Worm (Caenorhabditis elegans): Measurements from ENCODE around the gene K03H1.13.

Gene K03H1.13

DNA sequence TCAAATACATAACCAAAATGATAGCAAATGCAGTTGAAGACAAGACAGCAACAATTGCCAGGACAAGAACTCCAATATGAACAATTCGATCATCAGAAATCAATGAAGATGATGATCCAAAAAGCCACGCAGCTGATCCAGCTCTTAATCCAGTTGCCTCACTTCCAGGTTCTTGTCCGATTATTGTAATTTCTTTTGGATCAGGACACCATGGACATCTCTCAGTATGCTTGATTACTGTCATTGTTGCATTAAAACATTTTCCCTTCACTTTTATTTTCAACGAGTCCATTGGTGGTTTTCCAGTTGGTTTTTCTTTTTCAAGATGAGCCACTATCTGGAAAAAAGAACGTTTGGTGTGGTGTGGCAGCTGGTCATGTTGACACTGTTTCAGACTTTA, 14.3 kb upstream of the K03H1.13 start:
- TF ChIP-seq dao-5 (tag; optimal IDR thresholded peaks at IDR 0.05) (no peak), W03F9.2 (tag; optimal IDR thresholded peaks at IDR 0.05) (no peak), him-1 (tag; optimal IDR thresholded peaks at IDR 0.05) (no peak)

DNA sequence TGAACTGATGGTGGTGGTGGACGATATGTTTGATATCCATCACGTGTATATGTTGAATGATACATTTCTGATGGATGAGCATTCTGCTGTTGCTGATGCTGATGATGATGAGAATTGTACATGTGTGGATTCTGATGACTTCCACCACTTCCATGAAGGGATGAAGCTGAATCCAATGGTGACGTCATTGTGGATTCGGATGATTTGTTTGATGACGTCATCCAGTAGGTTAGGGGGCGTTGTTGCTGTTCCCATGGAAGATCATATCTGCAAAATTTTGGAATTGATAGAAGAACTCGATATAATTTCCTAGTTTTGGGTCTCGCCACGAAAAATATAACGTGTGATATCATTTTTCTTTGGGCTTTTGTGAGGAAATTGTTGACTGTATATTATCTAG, 13.3 kb upstream of the K03H1.13 start:
- TF ChIP-seq him-1 (tag; optimal IDR thresholded peaks at IDR 0.05) (no peak), W03F9.2 (tag; optimal IDR thresholded peaks at IDR 0.05) (no peak), dao-5 (tag; optimal IDR thresholded peaks at IDR 0.05) (no peak)

DNA sequence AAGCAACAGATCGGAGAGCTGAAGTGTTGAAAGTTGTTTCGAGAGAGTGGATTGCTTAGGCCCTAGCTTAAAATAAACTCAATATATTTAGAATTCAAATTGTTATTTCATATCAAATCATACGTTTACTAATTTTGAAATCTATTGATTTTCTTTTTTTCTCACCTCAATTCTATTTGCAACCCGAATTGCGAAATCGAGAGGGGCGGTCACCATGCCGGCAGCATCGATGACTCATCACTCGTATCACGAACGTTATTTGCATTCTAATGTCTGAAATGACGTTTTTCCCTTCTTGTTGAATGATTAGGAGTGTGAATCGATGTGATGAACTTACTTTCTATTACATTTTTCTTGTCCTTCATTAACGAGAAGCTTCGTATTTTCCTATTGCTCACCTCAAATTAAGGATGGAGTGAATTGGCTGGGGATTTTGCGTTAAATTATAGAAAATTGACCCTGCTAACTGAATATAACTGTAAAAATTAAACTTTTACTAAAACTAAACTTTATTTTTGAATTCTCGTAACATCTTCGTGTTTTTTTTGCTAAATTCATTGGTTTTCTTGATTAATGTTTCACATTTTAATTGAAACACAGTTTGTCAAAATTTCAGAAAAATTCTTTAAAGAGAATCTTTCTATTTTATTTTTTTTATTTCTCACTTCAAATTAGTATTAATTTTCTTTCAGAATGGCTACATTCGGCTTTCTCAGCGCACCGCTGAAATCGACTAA, 6.7 kb upstream of the K03H1.13 start, which contains the start of gene alx-1:
alx-1 (plus strand) TSS at position 687 of the 737 bp plus-strand sequence.
- peak; percentile 19 for TF ChIP-seq W03F9.2 (tag; optimal IDR thresholded peaks at IDR 0.05)
- no peak for TF ChIP-seq dao-5 (tag; optimal IDR thresholded peaks at IDR 0.05)

DNA sequence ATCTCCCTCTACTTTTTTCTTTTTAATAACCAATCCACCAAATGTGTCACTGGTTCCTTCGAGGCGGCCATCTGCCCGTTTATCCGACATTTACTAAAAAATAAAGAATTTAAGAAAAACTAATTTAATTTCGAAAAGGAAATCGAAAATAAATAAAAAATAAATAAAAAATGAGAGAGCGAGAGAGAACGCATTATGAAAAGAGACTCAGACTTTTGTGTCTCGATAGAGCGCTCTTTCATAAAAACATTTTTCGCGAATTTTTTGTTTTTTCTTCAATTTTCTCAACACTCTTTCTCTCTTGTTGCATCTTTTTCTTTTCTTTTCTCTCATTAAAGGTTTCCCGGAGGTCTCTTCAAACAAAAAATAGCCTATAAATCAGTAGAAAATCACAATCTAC, 6.0 kb upstream of the K03H1.13 start, which contains the start of gene mog-1:
mog-1 (minus strand) TSS at position 93 of the 400 bp plus-strand sequence.
- TF ChIP-seq W03F9.2 (tag; optimal IDR thresholded peaks at IDR 0.05) (peak; percentile 24), dao-5 (tag; optimal IDR thresholded peaks at IDR 0.05) (no peak), him-1 (tag; optimal IDR thresholded peaks at IDR 0.05) (no peak)

DNA sequence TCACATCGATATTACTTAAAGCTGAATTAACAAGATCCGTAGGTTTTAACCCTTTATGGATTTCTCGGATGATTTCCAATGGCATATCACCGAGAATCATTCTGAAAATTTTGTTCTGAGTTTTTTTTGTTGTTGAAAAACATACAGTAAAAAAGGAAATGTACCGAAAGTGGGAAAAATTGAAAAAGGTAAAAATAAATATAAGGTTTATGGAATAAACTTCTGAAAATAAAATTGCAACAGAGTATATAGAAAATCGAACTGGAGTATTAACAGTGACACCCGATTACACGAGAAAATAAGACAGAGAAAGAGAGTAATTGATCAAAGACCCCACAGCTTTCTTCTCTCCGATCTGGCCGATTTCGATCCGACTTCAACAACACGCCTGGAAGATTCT, 1.7 kb upstream of the K03H1.13 start, which contains the start of gene K03H1.11:
K03H1.11 (minus strand) TSS at position 101 of the 400 bp plus-strand sequence.
- TF ChIP-seq dao-5 (tag; optimal IDR thresholded peaks at IDR 0.05) (no peak), him-1 (tag; optimal IDR thresholded peaks at IDR 0.05) (no peak), W03F9.2 (tag; optimal IDR thresholded peaks at IDR 0.05) (no peak)

DNA sequence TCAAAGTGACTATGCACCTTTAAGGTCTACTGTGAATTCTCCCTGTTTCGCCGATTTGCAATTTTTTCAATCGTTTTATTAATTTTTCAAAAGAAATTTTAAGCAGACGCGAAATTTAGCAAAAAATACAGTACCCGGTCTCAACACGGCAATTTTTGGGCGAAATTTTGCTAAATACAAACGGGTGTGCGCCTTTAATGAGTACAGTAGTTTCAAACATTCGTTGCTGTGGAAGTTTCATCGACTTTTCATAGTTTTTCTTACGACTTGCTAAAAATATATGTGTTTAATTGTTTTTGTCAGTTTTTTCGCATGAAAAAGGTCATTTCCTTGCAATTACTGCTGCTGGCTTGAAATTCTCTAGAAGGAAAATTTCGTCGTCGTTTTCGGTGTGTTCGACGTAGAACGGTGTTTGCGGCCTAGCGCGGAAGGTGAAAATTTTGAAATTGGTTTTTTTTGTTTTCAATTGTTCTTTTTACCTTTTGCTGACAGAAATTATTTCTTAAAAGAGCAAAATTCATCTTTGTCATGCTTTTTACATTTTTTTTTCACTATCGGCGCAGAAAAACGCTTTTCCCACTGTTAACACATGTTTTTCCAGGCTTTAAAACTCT, 3.2 kb downstream of the K03H1.13 start, which contains the start of gene K03H1.7:
K03H1.7 (plus strand) TSS at position 600 of the 614 bp plus-strand sequence.
- TF ChIP-seq W03F9.2 (tag; optimal IDR thresholded peaks at IDR 0.05) (no peak), dao-5 (tag; optimal IDR thresholded peaks at IDR 0.05) (no peak), him-1 (tag; optimal IDR thresholded peaks at IDR 0.05) (no peak)

DNA sequence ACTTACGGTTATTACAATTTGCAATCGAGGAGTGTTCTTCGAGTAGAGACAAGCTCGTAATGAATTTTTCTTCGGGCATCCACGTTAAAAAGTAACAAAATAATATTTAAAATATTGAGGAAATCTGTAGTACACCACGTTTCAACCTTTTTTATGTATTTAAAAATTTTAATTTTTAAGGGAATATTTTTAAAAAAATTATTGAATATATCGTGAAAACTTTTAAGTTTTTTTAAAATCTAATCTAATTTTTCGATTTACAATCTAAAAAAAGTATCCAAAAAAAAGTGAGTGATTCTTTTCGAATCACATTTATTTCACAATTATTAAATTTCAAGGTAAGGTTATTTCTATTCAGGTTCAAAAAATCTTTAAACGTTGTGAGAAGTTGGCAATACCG, 5.4 kb downstream of the K03H1.13 start, which contains the start of gene gln-2:
gln-2 (minus strand) TSS at position 101 of the 400 bp plus-strand sequence.
- TF ChIP-seq W03F9.2 (tag; optimal IDR thresholded peaks at IDR 0.05) (no peak), him-1 (tag; optimal IDR thresholded peaks at IDR 0.05) (no peak), dao-5 (tag; optimal IDR thresholded peaks at IDR 0.05) (no peak)

DNA sequence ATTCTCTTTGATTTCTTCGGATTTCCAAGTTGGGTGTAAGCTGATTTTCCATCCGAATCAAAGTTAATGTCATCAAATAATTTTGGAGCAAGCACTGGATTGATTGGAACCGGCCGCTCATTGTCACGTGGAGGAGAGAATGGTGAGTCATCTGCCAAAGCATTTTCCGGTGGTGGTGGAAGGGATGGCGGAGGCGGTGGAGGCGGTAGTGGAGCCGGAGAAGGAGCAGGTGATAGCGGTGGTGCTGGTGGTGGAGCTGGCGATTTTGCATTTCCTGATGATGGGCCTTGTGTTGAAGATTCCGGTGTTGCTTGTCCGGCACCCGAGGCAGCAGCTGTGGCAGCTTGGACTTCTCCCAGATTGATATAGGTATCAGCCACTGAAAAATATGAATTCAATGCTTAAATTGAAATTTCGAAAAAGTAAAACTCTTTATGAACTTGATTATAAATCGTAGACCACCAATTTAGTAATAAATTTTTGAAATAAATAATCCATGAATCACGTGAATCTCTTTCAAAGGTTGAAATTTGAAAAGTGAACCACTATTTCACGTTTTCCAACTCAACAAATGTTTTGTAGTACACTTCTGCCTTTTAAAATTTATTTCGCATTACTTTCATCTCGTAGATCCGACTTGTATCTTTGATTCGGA, 9.0 kb downstream of the K03H1.13 start, which contains the start of the genes K03H1.9 and K03H1.12:
K03H1.9 (minus strand) TSS at position 471 of the 655 bp plus-strand sequence.
K03H1.12 (plus strand) TSS at position 605 of the 655 bp plus-strand sequence.
- TF ChIP-seq him-1 (tag; optimal IDR thresholded peaks at IDR 0.05) (no peak), W03F9.2 (tag; optimal IDR thresholded peaks at IDR 0.05) (no peak), dao-5 (tag; optimal IDR thresholded peaks at IDR 0.05) (no peak)

DNA sequence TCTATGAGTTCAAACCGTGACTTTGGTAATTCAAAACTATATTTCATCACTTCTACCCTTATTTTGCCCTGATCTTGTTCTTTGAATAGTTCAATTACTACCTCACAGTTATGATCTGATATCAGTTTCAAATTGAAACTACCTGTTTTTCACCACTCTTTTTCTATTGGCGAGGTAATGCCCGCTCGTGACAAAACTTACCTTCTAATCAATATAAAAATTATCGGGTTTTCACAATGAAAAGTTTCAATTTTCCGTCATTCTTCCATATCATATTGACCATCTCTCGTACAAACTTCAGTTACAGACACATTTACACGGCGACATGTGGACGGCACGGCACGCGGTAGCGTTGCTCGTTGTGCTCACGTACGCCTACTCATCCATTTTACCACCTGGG, 18.1 kb downstream of the K03H1.13 start, which contains the start of gene dec-7:
dec-7 (plus strand) TSS at position 308 of the 400 bp plus-strand sequence.
- no peak for TF ChIP-seq W03F9.2 (tag; optimal IDR thresholded peaks at IDR 0.05)

DNA sequence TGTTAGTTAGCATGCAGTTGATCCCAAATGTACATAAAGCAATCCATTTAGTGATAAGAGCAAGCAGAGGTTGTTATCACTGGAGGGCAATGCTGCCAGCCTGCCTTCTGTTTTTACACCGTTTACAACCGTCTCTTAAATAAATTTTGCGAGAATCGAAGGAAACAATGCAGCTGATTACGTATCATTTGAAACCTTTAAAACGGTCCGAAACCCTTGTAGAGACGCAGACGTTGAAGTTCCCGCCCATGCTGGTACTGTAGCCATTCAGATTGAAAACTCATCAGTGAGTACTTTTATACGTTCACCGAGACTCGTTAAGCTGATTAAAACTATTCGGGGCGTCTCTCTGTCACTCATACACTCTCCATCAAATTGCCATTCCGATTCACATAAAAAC, 19.7 kb downstream of the K03H1.13 start:
- TF ChIP-seq W03F9.2 (tag; optimal IDR thresholded peaks at IDR 0.05) = no peak
- no peak for TF ChIP-seq him-1 (tag; optimal IDR thresholded peaks at IDR 0.05)
- TF ChIP-seq dao-5 (tag; optimal IDR thresholded peaks at IDR 0.05) = no peak

DNA sequence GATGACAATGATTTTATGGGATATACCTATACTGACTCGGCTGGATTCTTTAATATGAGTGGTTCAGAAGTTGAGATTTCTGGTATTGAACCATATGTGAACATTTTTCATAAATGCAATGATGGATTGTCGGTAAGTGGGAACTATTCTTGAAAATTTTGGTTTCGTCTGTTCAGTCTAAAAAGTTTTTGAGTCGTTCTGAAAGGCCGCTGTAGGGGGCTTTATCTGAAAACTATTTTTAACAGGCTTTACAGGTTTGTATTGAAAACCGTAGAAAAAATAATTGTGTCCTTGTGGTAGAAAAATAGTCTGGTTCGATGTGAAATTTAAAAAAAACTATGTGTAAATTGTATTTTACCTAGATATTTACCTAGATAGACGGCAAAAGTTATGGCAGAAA, 20.6 kb downstream of the K03H1.13 start:
- TF ChIP-seq him-1 (tag; optimal IDR thresholded peaks at IDR 0.05) (no peak), dao-5 (tag; optimal IDR thresholded peaks at IDR 0.05) (no peak), W03F9.2 (tag; optimal IDR thresholded peaks at IDR 0.05) (no peak)

DNA sequence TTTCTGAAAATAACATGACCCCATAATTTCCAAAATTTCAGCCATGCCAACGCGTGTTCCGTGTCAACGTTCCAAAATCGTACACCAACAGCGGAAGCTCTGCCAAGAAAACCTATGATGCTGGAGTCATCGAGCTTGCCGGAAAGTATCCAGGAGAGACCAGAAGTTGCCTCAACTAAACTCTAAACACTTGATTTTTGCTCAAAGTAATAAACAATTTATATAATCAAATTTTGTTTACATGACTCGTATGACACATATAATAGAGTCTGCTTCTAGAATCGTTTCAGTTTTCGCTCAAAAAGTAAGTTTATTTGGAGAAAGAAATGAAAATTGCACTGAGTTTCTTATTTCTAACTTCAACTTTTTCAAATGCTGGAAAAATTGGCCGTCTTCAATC, 21.4 kb downstream of the K03H1.13 start, which contains the start of gene ttr-1:
ttr-1 (plus strand) TSS at position 301 of the 400 bp plus-strand sequence.
- no peak for TF ChIP-seq dao-5 (tag; optimal IDR thresholded peaks at IDR 0.05)
- TF ChIP-seq him-1 (tag; optimal IDR thresholded peaks at IDR 0.05) = no peak
- TF ChIP-seq W03F9.2 (tag; optimal IDR thresholded peaks at IDR 0.05) = no peak

DNA sequence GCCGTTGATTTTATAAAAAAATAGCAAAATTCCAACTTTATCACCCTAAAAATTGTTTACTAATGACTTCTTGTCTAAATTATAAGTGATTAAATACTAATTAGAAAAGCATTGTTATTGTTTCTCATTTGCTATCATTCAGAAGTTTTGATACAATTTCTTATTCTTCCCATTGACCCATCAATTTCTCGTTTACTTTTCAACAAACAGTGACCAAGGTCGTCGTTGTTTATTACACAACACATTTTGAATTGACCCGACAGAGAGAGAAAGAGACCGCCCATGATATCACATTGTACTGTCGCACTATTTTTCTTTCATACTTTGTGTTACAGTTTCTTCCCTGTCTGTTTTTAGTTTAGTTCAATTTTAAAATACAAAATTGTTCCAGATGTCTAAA, 22.8 kb downstream of the K03H1.13 start, which contains the start of gene ttr-2:
ttr-2 (plus strand) TSS at position 392 of the 400 bp plus-strand sequence.
- no peak for TF ChIP-seq dao-5 (tag; optimal IDR thresholded peaks at IDR 0.05)
- no peak for TF ChIP-seq him-1 (tag; optimal IDR thresholded peaks at IDR 0.05)
- no peak for TF ChIP-seq W03F9.2 (tag; optimal IDR thresholded peaks at IDR 0.05)
